Worm (Caenorhabditis elegans) whole organism, early embryonic: ENCODE data around the gene F11E6.6.

Experiments
- B0310.2 ChIP-seq: sonication (generic microtip); optimal IDR thresholded peaks from 2 replicates; lab custom pipeline; 2016; ENCODE audit warnings: mild to moderate bottlenecking, missing genetic modification characterization, missing compliant biosample characterization
- F13C5.2 ChIP-seq: sonication (generic microtip); optimal IDR thresholded peaks from 2 replicates; lab custom pipeline; 2017; ENCODE audit warnings: mild to moderate bottlenecking, missing genetic modification characterization, inconsistent platforms, missing compliant biosample characterization
- aly-1 ChIP-seq: sonication (generic microtip); optimal IDR thresholded peaks from 2 replicates; lab custom pipeline; 2016; ENCODE audit warnings: missing genetic modification characterization, missing compliant biosample characterization
- ama-1 ChIP-seq: fragments of 150-350 bp; optimal IDR thresholded peaks from 2 replicates; lab custom pipeline; 2014
- ceh-13 ChIP-seq: fragments of 200-800 bp; sonication (Bioruptor generic); optimal IDR thresholded peaks from 2 replicates; lab custom pipeline; 2018; ENCODE audit warnings: mild to moderate bottlenecking, missing genetic modification characterization, missing compliant biosample characterization
- ceh-36 ChIP-seq: sonication (generic microtip); optimal IDR thresholded peaks from 2 replicates; lab custom pipeline; 2016; ENCODE audit warnings: missing genetic modification characterization, inconsistent platforms, missing compliant biosample characterization
- ets-7 ChIP-seq: sonication (generic microtip); optimal IDR thresholded peaks from 2 replicates; lab custom pipeline; 2016; ENCODE audit warnings: missing genotype, missing genetic modification characterization, missing compliant biosample characterization
- flt-1 ChIP-seq: fragments of 200-800 bp; sonication (Bioruptor generic); IDR thresholded peaks from 2 replicates; pipeline ENCODE4 v1.3.6; 2022; ENCODE audit warnings: missing genetic modification characterization, missing compliant biosample characterization
- hmbx-1 ChIP-seq: sonication (generic microtip); optimal IDR thresholded peaks from 2 replicates; lab custom pipeline; 2016; ENCODE audit warnings: mild to moderate bottlenecking, missing genetic modification characterization, missing compliant biosample characterization
- hmg-4 ChIP-seq: fragments of 200-800 bp; sonication (Bioruptor generic); optimal IDR thresholded peaks from 2 replicates; lab custom pipeline; 2018; ENCODE audit warnings: mild to moderate bottlenecking, missing genetic modification characterization, missing compliant biosample characterization
- hnd-1 ChIP-seq: sonication (generic microtip); optimal IDR thresholded peaks from 2 replicates; lab custom pipeline; 2016; ENCODE audit warnings: missing genetic modification characterization, missing compliant biosample characterization
- pes-1 ChIP-seq: fragments of 200-800 bp; sonication (Bioruptor generic); IDR thresholded peaks from 2 replicates; pipeline ENCODE4 v1.3.6; 2022; ENCODE audit warnings: missing genetic modification reagents, missing genetic modification characterization, missing compliant biosample characterization
- scrt-1 ChIP-seq: fragments of 200-800 bp; sonication (Bioruptor generic); IDR thresholded peaks from 2 replicates; pipeline ENCODE4 v1.3.6; 2022; ENCODE audit warnings: missing genetic modification characterization, missing compliant biosample characterization
- sea-1 ChIP-seq: fragments of 200-800 bp; sonication (Bioruptor generic); conservative IDR thresholded peaks from 2 replicates; pipeline ENCODE4 v1.3.6; 2022; ENCODE audit warnings: missing genetic modification characterization, missing compliant biosample characterization
- tbx-11 ChIP-seq: fragments of 200-800 bp; sonication (Bioruptor generic); IDR thresholded peaks from 2 replicates; pipeline ENCODE4 v1.3.6; 2022; ENCODE audit warnings: missing genetic modification characterization, missing compliant biosample characterization
- tbx-37 ChIP-seq: fragments of 200-800 bp; sonication (Bioruptor generic); conservative IDR thresholded peaks from 2 replicates; pipeline ENCODE4 v1.3.6; 2022; ENCODE audit warnings: missing genetic modification reagents, missing genetic modification characterization, missing compliant biosample characterization
- tra-4 ChIP-seq: sonication (generic microtip); optimal IDR thresholded peaks from 2 replicates; lab custom pipeline; 2017; ENCODE audit warnings: missing genetic modification characterization, missing compliant biosample characterization

Gene F11E6.6

DNA sequence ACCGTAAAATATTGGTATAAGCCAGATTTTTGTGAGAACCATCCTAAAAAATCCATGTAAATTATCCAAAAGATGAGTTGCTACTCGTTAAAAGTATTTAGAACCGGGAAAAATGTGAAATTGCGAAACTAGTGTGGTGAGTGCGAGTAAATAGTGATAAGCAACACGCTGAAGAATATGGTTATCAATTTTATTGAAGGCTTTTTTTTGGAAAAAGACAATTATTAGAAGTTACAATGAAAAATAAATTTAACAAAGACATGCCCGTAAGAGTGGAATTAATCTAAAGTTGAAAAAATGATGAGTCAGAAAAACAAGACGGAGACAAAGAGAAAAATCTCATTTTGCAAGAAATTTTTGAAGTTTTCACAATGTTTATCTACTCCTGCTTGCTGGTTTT is at the start of gene F11E6.6:
Gene F11E6.6, minus strand, starts transcription at position 101 of the 400 bp plus-strand sequence.
- TF ChIP-seq tbx-37 (GFP tag; lab: Robert Waterston, UW) (no peak), aly-1 (tag; lab: Kevin White, UChicago) (no peak), ets-7 (tag; lab: Kevin White, UChicago) (no peak), F13C5.2 (tag; lab: Kevin White, UChicago) (no peak)

DNA sequence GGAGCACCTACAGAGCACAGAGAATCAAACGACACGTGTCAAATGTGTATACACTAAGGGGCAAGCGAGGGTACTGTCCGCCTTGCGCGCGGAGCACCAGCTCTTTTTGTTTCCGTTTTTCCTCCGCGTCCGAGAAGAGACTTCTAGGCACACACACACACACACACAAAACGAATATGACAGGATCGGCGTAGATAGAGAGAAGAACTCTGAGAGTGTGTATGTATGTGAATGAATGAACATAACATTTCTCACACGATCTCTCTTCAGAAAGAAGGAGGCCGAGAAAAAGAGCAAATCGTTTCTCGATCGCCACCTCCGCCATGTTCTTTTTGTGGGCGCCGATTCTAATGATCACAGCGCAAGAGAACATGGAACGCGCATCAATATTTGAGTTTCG is 24.9 kb upstream of the F11E6.6 start, which contains the start of gene nas-6:
Gene nas-6, minus strand, starts transcription at position 101 of the 400 bp plus-strand sequence.
- TF ChIP-seq hmbx-1 (no peak), tbx-37 (GFP tag; lab: Robert Waterston, UW) (no peak), flt-1 (GFP tag; lab: Robert Waterston, UW) (no peak), ceh-36 (tag; lab: Kevin White, UChicago) (no peak), ets-7 (tag; lab: Kevin White, UChicago) (no peak)

DNA sequence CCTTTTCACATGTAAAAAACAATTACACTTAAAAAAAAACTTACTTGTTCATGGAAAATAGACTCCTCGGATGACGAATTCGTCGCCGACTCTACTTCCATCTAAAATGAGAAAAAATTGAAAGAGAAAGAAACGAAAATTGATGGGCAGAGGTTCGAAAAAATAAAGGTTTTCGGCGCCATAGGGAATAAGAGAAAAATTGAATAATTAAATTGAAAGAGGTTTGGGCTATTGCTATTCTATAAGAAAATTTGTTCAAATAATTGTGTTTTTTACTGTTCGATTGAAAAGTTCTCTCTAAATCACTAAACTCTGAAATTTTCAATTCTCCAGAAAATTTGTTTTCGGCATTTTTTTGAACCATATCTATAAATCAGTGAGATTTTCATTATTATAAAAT is 17.4 kb upstream of the F11E6.6 start, which contains the start of gene rabr-2:
Gene rabr-2, minus strand, starts transcription at position 101 of the 400 bp plus-strand sequence.
- TF ChIP-seq hmbx-1 (no peak), hmg-4 (GFP tag; lab: Kevin White, UChicago) (no peak), sea-1 (GFP tag; lab: Robert Waterston, UW) (no peak), hnd-1 (no peak), pes-1 (GFP tag; lab: Robert Waterston, UW) (no peak), scrt-1 (GFP tag; lab: Robert Waterston, UW) (no peak), tra-4 (tag; lab: Kevin White, UChicago) (no peak), ets-7 (tag; lab: Kevin White, UChicago) (no peak), tbx-11 (GFP tag; lab: Robert Waterston, UW) (no peak), tbx-37 (GFP tag; lab: Robert Waterston, UW) (no peak), F13C5.2 (tag; lab: Kevin White, UChicago) (no peak), ceh-36 (tag; lab: Kevin White, UChicago) (no peak), aly-1 (tag; lab: Kevin White, UChicago) (no peak), ceh-13 (GFP tag; lab: Kevin White, UChicago) (no peak), B0310.2 (tag; lab: Kevin White, UChicago) (no peak)

DNA sequence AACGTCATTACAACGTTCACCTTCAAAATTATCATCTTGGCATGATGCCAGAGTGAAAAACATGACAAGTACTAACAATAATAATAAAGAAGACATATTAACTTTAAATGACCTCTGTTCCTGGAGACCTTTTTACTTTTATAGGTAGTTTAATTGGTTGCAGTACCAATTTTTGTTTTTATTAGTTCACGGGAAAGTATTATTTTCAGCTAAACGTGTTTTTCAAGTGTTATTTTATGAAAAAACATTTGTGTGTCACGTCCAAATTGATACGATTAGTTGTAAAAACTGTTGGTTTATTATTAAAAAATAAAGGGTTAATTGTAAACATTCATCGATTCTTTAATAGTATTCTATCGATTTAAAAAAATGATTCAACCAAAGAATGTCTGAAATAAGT is 10.0 kb upstream of the F11E6.6 start, which contains the start of gene grl-24:
Gene grl-24, minus strand, starts transcription at position 101 of the 400 bp plus-strand sequence.
- TF ChIP-seq hmg-4 (GFP tag; lab: Kevin White, UChicago) = no peak
- TF ChIP-seq tra-4 (tag; lab: Kevin White, UChicago) = no peak

DNA sequence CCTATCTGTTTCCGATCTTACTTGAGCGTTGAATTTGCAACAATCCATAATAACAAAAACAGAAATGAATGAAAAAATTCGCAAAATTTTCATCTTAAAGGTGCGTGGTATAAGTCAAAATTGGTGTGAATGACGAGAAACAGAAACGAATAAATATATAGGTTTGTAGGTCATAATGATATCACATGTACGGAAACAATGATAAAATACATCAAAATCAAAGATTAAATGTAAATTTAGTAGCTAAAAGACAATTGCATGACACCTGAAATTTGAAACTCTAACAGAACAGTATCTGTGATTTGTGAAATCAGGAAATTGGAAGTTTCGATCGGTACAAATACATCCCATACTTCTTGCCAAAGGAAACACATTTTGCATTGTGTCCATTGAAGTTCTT is 9.5 kb upstream of the F11E6.6 start, which contains the start of gene F11E6.9:
Gene F11E6.9, minus strand, starts transcription at position 101 of the 400 bp plus-strand sequence.
- TF ChIP-seq B0310.2 (tag; lab: Kevin White, UChicago) (no peak), flt-1 (GFP tag; lab: Robert Waterston, UW) (no peak), tra-4 (tag; lab: Kevin White, UChicago) (no peak), aly-1 (tag; lab: Kevin White, UChicago) (no peak), tbx-11 (GFP tag; lab: Robert Waterston, UW) (no peak), ama-1 (lab: Kevin White, UChicago) (no peak), hnd-1 (no peak), ceh-36 (tag; lab: Kevin White, UChicago) (no peak), pes-1 (GFP tag; lab: Robert Waterston, UW) (no peak), hmbx-1 (no peak), sea-1 (GFP tag; lab: Robert Waterston, UW) (no peak), scrt-1 (GFP tag; lab: Robert Waterston, UW) (no peak), tbx-37 (GFP tag; lab: Robert Waterston, UW) (no peak), F13C5.2 (tag; lab: Kevin White, UChicago) (no peak), hmg-4 (GFP tag; lab: Kevin White, UChicago) (no peak), ceh-13 (GFP tag; lab: Kevin White, UChicago) (no peak)

DNA sequence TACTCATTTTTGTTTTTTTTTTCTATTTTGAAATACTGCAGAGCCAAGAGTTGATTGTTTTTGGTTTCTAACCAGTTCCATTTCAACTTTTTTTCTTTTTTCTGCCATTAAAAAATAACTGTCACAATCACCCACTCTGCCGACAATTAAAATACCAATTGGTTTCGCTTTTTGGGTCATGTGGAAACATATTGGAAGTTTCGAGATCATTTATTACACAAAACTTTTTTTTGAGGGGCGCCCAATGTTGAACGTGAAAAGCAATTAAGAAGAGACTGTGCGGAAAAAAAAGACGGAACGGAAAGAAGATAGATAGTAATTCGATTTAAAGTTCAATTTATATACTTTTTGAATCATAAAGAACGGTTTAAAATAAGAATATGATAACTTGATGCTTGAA is 8.3 kb upstream of the F11E6.6 start:
- TF ChIP-seq ceh-36 (tag; lab: Kevin White, UChicago) = no peak
- TF ChIP-seq F13C5.2 (tag; lab: Kevin White, UChicago) = no peak
- TF ChIP-seq tbx-37 (GFP tag; lab: Robert Waterston, UW) = no peak
- no peak for TF ChIP-seq ama-1 (lab: Kevin White, UChicago)
- TF ChIP-seq sea-1 (GFP tag; lab: Robert Waterston, UW) = no peak
- no peak for TF ChIP-seq hmg-4 (GFP tag; lab: Kevin White, UChicago)
- no peak for TF ChIP-seq ceh-13 (GFP tag; lab: Kevin White, UChicago)
- TF ChIP-seq tbx-11 (GFP tag; lab: Robert Waterston, UW) = no peak
- TF ChIP-seq tra-4 (tag; lab: Kevin White, UChicago) = no peak
- TF ChIP-seq ets-7 (tag; lab: Kevin White, UChicago) = no peak
- no peak for TF ChIP-seq B0310.2 (tag; lab: Kevin White, UChicago)
- no peak for TF ChIP-seq flt-1 (GFP tag; lab: Robert Waterston, UW)
- no peak for TF ChIP-seq aly-1 (tag; lab: Kevin White, UChicago)
- no peak for TF ChIP-seq hnd-1
- no peak for TF ChIP-seq hmbx-1

DNA sequence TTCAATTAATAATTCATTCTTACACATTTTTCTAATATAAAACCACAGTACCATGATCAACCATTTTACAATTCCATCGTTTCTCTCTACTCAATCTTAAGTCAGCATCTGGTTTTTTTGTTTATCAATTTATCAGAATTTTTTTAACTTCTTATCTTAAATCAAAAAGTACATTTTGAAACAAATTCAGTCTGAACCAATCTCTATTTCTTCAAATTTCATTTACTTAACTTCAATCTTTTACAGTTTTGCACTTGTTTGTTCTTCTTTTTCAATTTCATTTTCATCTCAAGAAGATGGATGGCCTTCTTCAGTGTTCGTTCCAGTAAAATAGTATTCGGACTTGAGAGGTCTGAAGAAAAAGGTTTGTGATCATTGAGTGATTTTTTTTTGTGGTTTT is 7.2 kb upstream of the F11E6.6 start, which contains the start of gene gba-3:
Gene gba-3, plus strand, starts transcription at position 301 of the 400 bp plus-strand sequence.
- no peak for TF ChIP-seq flt-1 (GFP tag; lab: Robert Waterston, UW)
- TF ChIP-seq aly-1 (tag; lab: Kevin White, UChicago) = no peak
- TF ChIP-seq ets-7 (tag; lab: Kevin White, UChicago) = no peak
- no peak for TF ChIP-seq hnd-1
- TF ChIP-seq hmbx-1 = no peak
- TF ChIP-seq ceh-36 (tag; lab: Kevin White, UChicago) = no peak
- no peak for TF ChIP-seq scrt-1 (GFP tag; lab: Robert Waterston, UW)
- TF ChIP-seq ceh-13 (GFP tag; lab: Kevin White, UChicago) = no peak
- no peak for TF ChIP-seq sea-1 (GFP tag; lab: Robert Waterston, UW)
- no peak for TF ChIP-seq F13C5.2 (tag; lab: Kevin White, UChicago)
- TF ChIP-seq hmg-4 (GFP tag; lab: Kevin White, UChicago) = no peak
- no peak for TF ChIP-seq ama-1 (lab: Kevin White, UChicago)
- no peak for TF ChIP-seq tbx-37 (GFP tag; lab: Robert Waterston, UW)
- TF ChIP-seq B0310.2 (tag; lab: Kevin White, UChicago) = no peak
- no peak for TF ChIP-seq tbx-11 (GFP tag; lab: Robert Waterston, UW)
- TF ChIP-seq pes-1 (GFP tag; lab: Robert Waterston, UW) = no peak
- no peak for TF ChIP-seq tra-4 (tag; lab: Kevin White, UChicago)
